Worm (Caenorhabditis elegans): ENCODE data around the gene C34C6.9.

Gene C34C6.9

DNA sequence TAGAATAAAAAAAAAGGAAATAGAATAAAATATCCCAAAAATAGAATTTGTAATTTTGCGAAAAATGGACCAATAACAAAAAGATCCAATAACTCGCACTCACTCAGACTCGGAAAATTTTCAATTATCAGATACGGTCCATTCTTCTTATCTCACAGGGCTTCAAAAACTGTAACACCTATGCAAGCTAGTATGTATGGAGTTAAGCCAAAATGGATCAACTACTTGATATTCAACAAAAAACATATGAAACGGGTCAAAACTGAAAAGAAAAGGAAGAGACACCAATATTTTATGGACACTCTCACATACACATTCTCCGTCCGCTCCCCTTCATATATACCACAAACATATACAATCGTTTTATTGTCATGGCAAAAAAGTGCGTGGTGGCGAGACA is at the start of gene C34C6.9:
Gene C34C6.9 (plus strand): TSS at position 301 of the 400 bp plus-strand sequence.
- TF ChIP-seq lin-11 (tag; optimal IDR thresholded peaks at IDR 0.05) (no peak), che-1 (tag; optimal IDR thresholded peaks at IDR 0.05) (no peak), hlh-30 (tag; optimal IDR thresholded peaks at IDR 0.05; ENCODE audit: insufficient read depth) (no peak), tbx-2 (tag; optimal IDR thresholded peaks at IDR 0.05) (no peak), C38D4.7 (GFP tag; optimal IDR thresholded peaks at IDR 0.05) (no peak), hlh-6 (tag; optimal IDR thresholded peaks at IDR 0.05) (no peak), dve-1 (tag; optimal IDR thresholded peaks at IDR 0.05) (no peak), eyg-1 (tag; optimal IDR thresholded peaks at IDR 0.05) (no peak), ttx-3 (tag; optimal IDR thresholded peaks at IDR 0.05) (no peak), K02D7.2 (tag; optimal IDR thresholded peaks at IDR 0.05) (no peak), hlh-13 (GFP tag; optimal IDR thresholded peaks at IDR 0.05) (no peak), pax-1 (tag; optimal IDR thresholded peaks at IDR 0.05) (no peak), pros-1 (tag; optimal IDR thresholded peaks at IDR 0.05) (no peak), zip-5 (tag; optimal IDR thresholded peaks at IDR 0.05) (no peak), ceh-45 (GFP tag; IDR thresholded peaks at IDR 0.05) (no peak)

DNA sequence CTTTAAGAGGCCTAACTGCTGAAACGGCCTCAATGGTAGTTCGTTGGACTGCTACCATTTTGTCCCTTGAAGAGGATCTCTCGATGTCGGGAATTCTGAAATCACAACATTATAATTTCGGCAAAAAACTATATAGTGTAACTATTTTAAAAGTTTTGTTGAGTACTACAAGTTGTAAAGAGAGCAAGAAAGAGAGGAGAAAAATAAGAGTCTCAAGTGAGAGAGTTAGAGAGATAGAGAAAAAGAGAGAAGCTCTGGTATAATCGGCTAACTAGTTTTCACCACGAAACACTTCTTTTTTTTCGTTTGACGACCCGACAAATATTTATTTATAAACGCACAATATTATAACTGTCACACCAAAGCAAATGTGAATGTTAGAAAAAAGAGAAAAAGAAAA is 48.1 kb upstream of the C34C6.9 start, which contains the start of gene vab-9:
Gene vab-9 (minus strand): TSS at position 101 of the 400 bp plus-strand sequence.
- no peak for TF ChIP-seq ttx-3 (tag; optimal IDR thresholded peaks at IDR 0.05)
- TF ChIP-seq tbx-7 (tag; optimal IDR thresholded peaks at IDR 0.05), result no peak
- no peak for TF ChIP-seq K09A11.1 (tag; optimal IDR thresholded peaks at IDR 0.05; ENCODE audit: insufficient read depth)
- no peak for TF ChIP-seq lin-11 (tag; optimal IDR thresholded peaks at IDR 0.05)
- TF ChIP-seq pqm-1 (tag; optimal IDR thresholded peaks at IDR 0.05), result no peak
- TF ChIP-seq syd-9 (tag; optimal IDR thresholded peaks at IDR 0.05), result no peak

DNA sequence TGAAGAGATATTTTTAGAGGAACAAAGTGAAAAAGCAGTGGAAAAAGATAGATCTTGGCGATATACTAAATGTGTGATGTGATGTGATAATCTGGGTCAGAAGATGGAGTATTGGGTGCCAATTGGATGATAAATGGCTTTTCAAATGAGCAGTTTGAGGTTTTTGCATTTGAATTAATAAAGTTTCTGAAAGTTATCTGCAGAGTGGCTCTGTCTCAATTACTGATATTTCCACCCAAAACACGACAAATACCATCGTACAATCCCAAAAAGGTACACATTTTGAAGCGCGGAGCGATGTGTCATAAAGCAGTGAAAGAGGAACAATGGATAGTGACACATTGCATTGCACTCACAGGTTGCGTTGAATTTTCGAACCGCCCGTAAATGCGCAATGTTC is 46.2 kb upstream of the C34C6.9 start:
- no peak for TF ChIP-seq pat-9 (tag; optimal IDR thresholded peaks at IDR 0.05)
- TF ChIP-seq hlh-15 (tag; optimal IDR thresholded peaks at IDR 0.05), result no peak
- TF ChIP-seq pag-3 (tag; optimal IDR thresholded peaks at IDR 0.05; ENCODE audit: borderline replicate concordance), result no peak
- no peak for TF ChIP-seq hlh-6 (tag; optimal IDR thresholded peaks at IDR 0.05)

ce11 chrII:8640503-8640902 is 45.2 kb upstream of the C34C6.9 start:
- no peak for TF ChIP-seq ceh-31 (tag; optimal IDR thresholded peaks at IDR 0.05)
- no peak for TF ChIP-seq K09A11.1 (tag; optimal IDR thresholded peaks at IDR 0.05; ENCODE audit: insufficient read depth)
- no peak for TF ChIP-seq pat-9 (tag; optimal IDR thresholded peaks at IDR 0.05)
- TF ChIP-seq ceh-6 (GFP tag; optimal IDR thresholded peaks at IDR 0.05), result no peak
- no peak for TF ChIP-seq pha-2 (tag; optimal IDR thresholded peaks at IDR 0.05)
- no peak for TF ChIP-seq ceh-24 (tag; optimal IDR thresholded peaks at IDR 0.05)
- TF ChIP-seq nfya-1 (tag; optimal IDR thresholded peaks at IDR 0.05), result no peak

DNA sequence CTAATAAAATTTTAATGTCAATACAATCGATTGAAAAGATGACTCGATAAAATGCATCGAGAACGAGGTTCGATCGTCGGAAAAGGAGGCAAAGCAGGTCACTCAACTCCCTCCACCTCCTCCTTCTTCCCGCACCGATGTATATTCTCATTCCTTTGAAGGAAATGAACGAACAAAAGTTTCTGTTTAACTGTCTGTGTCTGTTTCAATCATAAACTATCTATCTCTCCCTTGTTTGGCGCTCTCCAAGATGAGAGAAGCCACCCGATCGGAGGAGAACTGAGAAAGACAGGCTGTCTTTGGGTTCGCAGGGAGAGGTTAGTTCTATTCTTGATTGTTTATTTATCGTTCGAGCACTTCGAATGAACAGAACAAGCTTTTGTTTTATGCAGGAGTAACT is 44.6 kb upstream of the C34C6.9 start, which contains the start of gene D2085.7:
Gene D2085.7 (plus strand): TSS at position 251 of the 400 bp plus-strand sequence.
- no peak for TF ChIP-seq elt-2 (tag; optimal IDR thresholded peaks at IDR 0.05)
- no peak for TF ChIP-seq pag-3 (tag; optimal IDR thresholded peaks at IDR 0.05; ENCODE audit: borderline replicate concordance)
- no peak for TF ChIP-seq tbx-2 (tag; optimal IDR thresholded peaks at IDR 0.05)
- no peak for TF ChIP-seq rnt-1 (tag; optimal IDR thresholded peaks at IDR 0.05)
- no peak for TF ChIP-seq che-1 (tag; optimal IDR thresholded peaks at IDR 0.05)
- TF ChIP-seq ztf-16 (tag; optimal IDR thresholded peaks at IDR 0.05), result no peak
- TF ChIP-seq fkh-10 (GFP tag; optimal IDR thresholded peaks at IDR 0.05), result no peak
- no peak for TF ChIP-seq fax-1 (tag; optimal IDR thresholded peaks at IDR 0.05)
- no peak for TF ChIP-seq C38D4.7 (GFP tag; optimal IDR thresholded peaks at IDR 0.05)
- TF ChIP-seq sox-2 (GFP tag; IDR thresholded peaks at IDR 0.05), result no peak
- no peak for TF ChIP-seq tbx-7 (tag; optimal IDR thresholded peaks at IDR 0.05)
- TF ChIP-seq ceh-22 (tag; optimal IDR thresholded peaks at IDR 0.05), result no peak
- TF ChIP-seq ama-1 (optimal IDR thresholded peaks at IDR 0.05), result no peak

All from whole organism, late embryonic.